Worm (Caenorhabditis elegans) whole organism, early embryonic: ENCODE measurements around the gene Y61A9LA.4.

Experiments used
- F13C5.2 ChIP-seq: sonication (generic microtip); optimal IDR thresholded peaks from 2 replicates; lab custom pipeline; 2017; ENCODE audit warnings: mild to moderate bottlenecking, missing genetic modification characterization, inconsistent platforms, missing compliant biosample characterization
- ama-1 ChIP-seq: fragments of 150-350 bp; optimal IDR thresholded peaks from 2 replicates; lab custom pipeline; 2014
- ceh-13 ChIP-seq: fragments of 200-800 bp; sonication (Bioruptor generic); optimal IDR thresholded peaks from 2 replicates; lab custom pipeline; 2018; ENCODE audit warnings: mild to moderate bottlenecking, missing genetic modification characterization, missing compliant biosample characterization
- ets-7 ChIP-seq: sonication (generic microtip); optimal IDR thresholded peaks from 2 replicates; lab custom pipeline; 2016; ENCODE audit warnings: missing genotype, missing genetic modification characterization, missing compliant biosample characterization
- hmbx-1 ChIP-seq: sonication (generic microtip); optimal IDR thresholded peaks from 2 replicates; lab custom pipeline; 2016; ENCODE audit warnings: mild to moderate bottlenecking, missing genetic modification characterization, missing compliant biosample characterization
- hnd-1 ChIP-seq: sonication (generic microtip); optimal IDR thresholded peaks from 2 replicates; lab custom pipeline; 2016; ENCODE audit warnings: missing genetic modification characterization, missing compliant biosample characterization
- pes-1 ChIP-seq: fragments of 200-800 bp; sonication (Bioruptor generic); IDR thresholded peaks from 2 replicates; pipeline ENCODE4 v1.3.6; 2022; ENCODE audit warnings: missing genetic modification reagents, missing genetic modification characterization, missing compliant biosample characterization
- scrt-1 ChIP-seq: fragments of 200-800 bp; sonication (Bioruptor generic); IDR thresholded peaks from 2 replicates; pipeline ENCODE4 v1.3.6; 2022; ENCODE audit warnings: missing genetic modification characterization, missing compliant biosample characterization
- sea-1 ChIP-seq: fragments of 200-800 bp; sonication (Bioruptor generic); conservative IDR thresholded peaks from 2 replicates; pipeline ENCODE4 v1.3.6; 2022; ENCODE audit warnings: missing genetic modification characterization, missing compliant biosample characterization
- tbx-11 ChIP-seq: fragments of 200-800 bp; sonication (Bioruptor generic); IDR thresholded peaks from 2 replicates; pipeline ENCODE4 v1.3.6; 2022; ENCODE audit warnings: missing genetic modification characterization, missing compliant biosample characterization
- tbx-37 ChIP-seq: fragments of 200-800 bp; sonication (Bioruptor generic); conservative IDR thresholded peaks from 2 replicates; pipeline ENCODE4 v1.3.6; 2022; ENCODE audit warnings: missing genetic modification reagents, missing genetic modification characterization, missing compliant biosample characterization
- tra-4 ChIP-seq: sonication (generic microtip); optimal IDR thresholded peaks from 2 replicates; lab custom pipeline; 2017; ENCODE audit warnings: missing genetic modification characterization, missing compliant biosample characterization

DNA sequence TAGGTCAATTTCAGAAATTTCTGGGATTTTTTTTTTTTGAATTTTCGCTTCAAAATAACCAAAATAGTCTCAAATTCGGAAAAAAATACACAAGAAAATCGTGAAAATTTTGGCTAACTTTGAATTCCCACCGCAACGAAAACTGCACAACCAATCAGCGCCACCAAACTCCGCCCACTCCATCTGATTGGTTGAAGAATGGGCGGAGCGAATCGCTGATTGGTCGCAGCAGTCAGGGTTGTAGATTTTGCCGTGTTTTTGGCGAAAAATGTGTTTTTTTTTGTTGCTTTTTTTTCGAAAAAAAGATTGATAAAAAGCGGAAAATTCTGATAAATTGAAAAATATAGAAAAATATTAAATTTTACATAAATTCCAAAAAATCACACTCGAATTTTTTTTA lies 13.7 kb upstream of the Y61A9LA.4 start:
- TF ChIP-seq tbx-11: no peak
- no peak for TF ChIP-seq ama-1 (lab: Kevin White, UChicago)
- TF ChIP-seq pes-1 (GFP tag; lab: Robert Waterston, UW): no peak
- TF ChIP-seq hnd-1: no peak
- TF ChIP-seq F13C5.2 (tag; lab: Kevin White, UChicago): no peak
- no peak for TF ChIP-seq scrt-1 (GFP tag; lab: Robert Waterston, UW)
- TF ChIP-seq tra-4: no peak
- TF ChIP-seq ceh-13 (GFP tag; lab: Kevin White, UChicago): no peak
- TF ChIP-seq ets-7: no peak
- no peak for TF ChIP-seq sea-1 (GFP tag; lab: Robert Waterston, UW)
- no peak for TF ChIP-seq hmbx-1
- no peak for TF ChIP-seq tbx-37 (GFP tag; lab: Robert Waterston, UW)
